Worm (Caenorhabditis elegans) whole organism, young adult: ENCODE data around the gene ska-3.

Experiments
- B0261.1 ChIP-seq: sonication (generic microtip); optimal IDR thresholded peaks from 2 replicates; lab custom pipeline; 2016; ENCODE audit warnings: mild to moderate bottlenecking, missing genetic modification characterization, moderate library complexity, missing compliant biosample characterization
- D2030.7 ChIP-seq: fragments of 200-800 bp; sonication (Bioruptor generic); IDR thresholded peaks from 2 replicates; pipeline ENCODE4 v1.3.6; 2022; ENCODE audit warnings: missing genetic modification reagents, missing genetic modification characterization, missing compliant biosample characterization
- Y53G8AR.9 ChIP-seq: fragments of 200-800 bp; sonication (Bioruptor generic); conservative IDR thresholded peaks from 2 replicates; pipeline ENCODE4 v1.3.6; 2022; ENCODE audit warnings: missing genetic modification reagents, missing genetic modification characterization, missing compliant biosample characterization
- atf-7 ChIP-seq: sonication (generic microtip); optimal IDR thresholded peaks from 2 replicates; lab custom pipeline; 2017; ENCODE audit warnings: mild to moderate bottlenecking, missing genetic modification characterization, missing compliant biosample characterization
- ceh-79 ChIP-seq: sonication (generic microtip); optimal IDR thresholded peaks from 2 replicates; lab custom pipeline; 2017; ENCODE audit warnings: mild to moderate bottlenecking, missing genetic modification characterization, missing compliant biosample characterization
- dpl-1 ChIP-seq: fragments of 150-350 bp; optimal IDR thresholded peaks from 2 replicates; lab custom pipeline; 2014; ENCODE audit warnings: missing biosample characterization, missing genetic modification reagents, missing genetic modification characterization
- mes-4 ChIP-seq: sonication (generic microtip); optimal IDR thresholded peaks from 2 replicates; lab custom pipeline; 2016; ENCODE audit warnings: missing genotype, missing genetic modification characterization, missing compliant biosample characterization
- nhr-90 ChIP-seq: sonication (generic microtip); optimal IDR thresholded peaks from 2 replicates; lab custom pipeline; 2016; ENCODE audit warnings: missing genotype, mild to moderate bottlenecking, missing genetic modification characterization, missing compliant biosample characterization
- snpc-4 ChIP-seq, 5 experiments: fragments of 150-350 bp in 1 of 5; sonication (generic microtip) in 4 of 5; optimal IDR thresholded peaks; 2 replicates each; lab custom pipeline; 2014 to 2018; ENCODE audit warnings: missing genetic modification characterization in 5 of 5, missing biosample characterization in 3 of 5, antibody characterized with exemption in 2 of 5, mild to moderate bottlenecking in 2 of 5, missing compliant biosample characterization in 2 of 5, missing genotype in 2 of 5, moderate library complexity in 2 of 5, missing genetic modification reagents in 1 of 5
- unc-62 ChIP-seq: fragments of 150-350 bp; optimal IDR thresholded peaks from 2 replicates; lab custom pipeline; 2014; ENCODE audit warnings: missing biosample characterization, missing genetic modification reagents, missing genetic modification characterization
- zfh-2 ChIP-seq: fragments of 200-800 bp; sonication (Bioruptor generic); conservative IDR thresholded peaks from 2 replicates; pipeline ENCODE4 v1.3.6; 2022; ENCODE audit warnings: missing genetic modification reagents, missing genetic modification characterization, missing compliant biosample characterization

- TF ChIP-seq atf-7 (tag; lab: Kevin White, UChicago) (no peak), Y53G8AR.9 (GFP tag; lab: Robert Waterston, UW) (0 out of 2 replicates have a peak, but pooled peaks have one; percentile 28), snpc-4 (GFP tag; optimal IDR thresholded peaks at IDR 0.05; lab: Kevin White, UChicago) (peak; percentile 96), snpc-4 (tag; optimal IDR thresholded peaks at IDR 0.05; lab: Kevin White, UChicago) (peak; percentile 94 to 99 (median 98)), unc-62 (GFP tag; lab: Kevin White, UChicago) (no peak), zfh-2 (GFP tag; lab: Robert Waterston, UW) (no peak), dpl-1 (GFP tag; lab: Kevin White, UChicago) (no peak), ceh-79 (tag; lab: Kevin White, UChicago) (no peak), mes-4 (tag; lab: Kevin White, UChicago) (no peak), D2030.7 (peak; percentile 79), B0261.1 (tag; lab: Kevin White, UChicago) (no peak), nhr-90 (tag; lab: Kevin White, UChicago) (no peak)
Observed at ce11 chrIII:5653692-5654105, 25.1 kb downstream of the ska-3 start.
